Fruit fly (Drosophila melanogaster): ENCODE data around the gene CG8087.

Gene CG8087

DNA sequence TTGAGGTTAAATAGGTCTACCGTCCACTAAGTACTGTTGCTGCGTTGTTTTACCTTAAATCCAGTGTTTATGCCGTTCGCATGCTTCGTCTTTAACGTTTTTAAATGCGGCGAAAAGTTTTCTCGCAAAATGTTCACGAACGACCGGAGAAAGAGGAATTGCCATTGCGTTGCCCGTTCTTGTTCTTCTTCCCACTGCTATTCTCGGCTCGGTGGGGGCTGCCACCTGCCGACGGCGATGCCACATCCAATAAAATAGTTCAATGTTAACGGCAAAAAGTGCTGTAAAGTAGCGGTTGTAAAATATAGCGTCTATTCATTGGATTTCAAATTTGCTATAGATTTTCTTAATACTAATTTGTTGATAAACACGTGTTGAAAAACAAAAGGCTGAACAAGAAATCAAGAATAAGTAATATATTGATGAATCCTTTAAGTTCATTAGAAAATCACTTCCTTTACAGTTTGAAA lies 11.1 kb upstream of the CG8087 start, which contains the start of gene CG7987:
Gene CG7987 (minus strand): TSS at position 170 of the 470 bp plus-strand sequence.
- TF ChIP-seq Hr39 (GFP tag; optimal IDR thresholded peaks at IDR 0.05): peak; percentile 0
- TF ChIP-seq Hr38 (GFP tag; optimal IDR thresholded peaks at IDR 0.05): no peak
- TF ChIP-seq Eip78C (GFP tag): peak; percentile 36
- peak; percentile 27 for TF ChIP-seq Sox14 (GFP tag; optimal IDR thresholded peaks at IDR 0.05)
- TF ChIP-seq vri (GFP tag; optimal IDR thresholded peaks at IDR 0.05): peak; percentile 42
- TF ChIP-seq pdm3 (GFP tag; optimal IDR thresholded peaks at IDR 0.05): no peak
- no peak for TF ChIP-seq lz (GFP tag; optimal IDR thresholded peaks at IDR 0.05)
- no peak for TF ChIP-seq CG6808 (GFP tag; optimal IDR thresholded peaks at IDR 0.05)
- TF ChIP-seq CG31627 (GFP tag; optimal IDR thresholded peaks at IDR 0.05): peak; percentile 22
- TF ChIP-seq Hr4 (GFP tag; optimal IDR thresholded peaks at IDR 0.05): no peak

DNA sequence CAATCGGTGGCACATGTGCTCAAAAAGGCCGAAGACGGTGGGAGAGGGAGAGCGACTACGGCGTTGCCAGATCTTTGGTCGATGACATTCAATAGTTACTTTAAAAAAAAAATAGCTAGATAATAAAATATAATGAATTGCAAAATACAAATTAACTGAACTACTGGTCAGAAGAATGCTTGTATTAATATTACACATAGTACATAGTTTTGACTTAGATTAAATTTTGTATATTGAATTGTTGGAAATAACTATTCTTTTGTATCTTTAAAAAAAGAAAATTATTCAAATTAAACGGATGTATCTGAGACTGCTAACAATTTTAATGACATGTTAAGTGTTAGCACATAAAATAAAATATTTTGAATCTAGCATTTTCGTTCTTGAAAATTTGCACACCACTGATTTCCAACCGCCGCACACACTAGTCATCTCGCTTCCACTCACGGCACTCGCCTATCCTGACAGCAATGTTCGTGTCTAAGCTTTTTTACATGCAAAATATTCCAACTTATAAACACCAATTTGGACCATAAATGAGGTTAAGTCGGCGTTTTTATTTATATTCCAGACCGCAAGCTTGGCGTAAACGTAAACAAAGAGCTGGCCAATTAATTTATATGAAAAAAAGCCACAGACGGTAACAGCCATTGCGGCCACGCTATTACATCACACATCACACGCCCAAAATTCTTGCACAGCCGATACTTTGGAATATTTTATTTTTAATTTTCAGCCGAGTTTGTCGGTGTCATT lies 10.5 kb upstream of the CG8087 start:
- TF ChIP-seq Sox15 (GFP tag; optimal IDR thresholded peaks at IDR 0.05): peak; percentile 58
- TF ChIP-seq Eip78C (GFP tag): peak; percentile 94
- no peak for TF ChIP-seq CG9139 (GFP tag; optimal IDR thresholded peaks at IDR 0.05)
- peak; percentile 30 for TF ChIP-seq Sox102F (GFP tag; optimal IDR thresholded peaks at IDR 0.05)
- peak; percentile 48; the same call in 1 of the 3 replicates for TF ChIP-seq eg (GFP tag; IDR thresholded peaks at IDR 0.05)
- peak; percentile 42 for TF ChIP-seq net (GFP tag; optimal IDR thresholded peaks at IDR 0.05)
- peak; percentile 76 for TF ChIP-seq Smox (GFP tag; optimal IDR thresholded peaks at IDR 0.05)
- TF ChIP-seq CG31627 (GFP tag; optimal IDR thresholded peaks at IDR 0.05): peak; percentile 68
- TF ChIP-seq CG4318 (GFP tag; optimal IDR thresholded peaks at IDR 0.05): peak; percentile 65
- peak; percentile 56 for TF ChIP-seq CG11762 (GFP tag; optimal IDR thresholded peaks at IDR 0.05; ENCODE audit: insufficient read depth)
- peak in 1 of 2 experiments; percentile 64 for TF ChIP-seq ss (GFP tag; optimal IDR thresholded peaks at IDR 0.05)
- TF ChIP-seq spab (GFP tag; optimal IDR thresholded peaks at IDR 0.05): peak; percentile 18
- TF ChIP-seq Ets21C (GFP tag; optimal IDR thresholded peaks at IDR 0.05): peak; percentile 63
- no peak for TF ChIP-seq CG6854 (GFP tag; optimal IDR thresholded peaks at IDR 0.05)
- peak; percentile 44 for TF ChIP-seq CG10669 (GFP tag; optimal IDR thresholded peaks at IDR 0.05)
- TF ChIP-seq CG8632 (GFP tag; optimal IDR thresholded peaks at IDR 0.05): peak; percentile 59
- TF ChIP-seq CG6163 (GFP tag; IDR thresholded peaks at IDR 0.05): peak; percentile 43; the same call in 1 of the 3 replicates
- peak; percentile 69 for TF ChIP-seq Met (GFP tag; optimal IDR thresholded peaks at IDR 0.05)
- no peak for TF ChIP-seq dac (GFP tag; optimal IDR thresholded peaks at IDR 0.05)
- peak; percentile 67 for TF ChIP-seq pdm3 (GFP tag; optimal IDR thresholded peaks at IDR 0.05)
- TF ChIP-seq fkh (GFP tag; optimal IDR thresholded peaks at IDR 0.05): peak; percentile 40
- TF ChIP-seq CG6808 (GFP tag; optimal IDR thresholded peaks at IDR 0.05): peak; percentile 47
- TF ChIP-seq lz (GFP tag; optimal IDR thresholded peaks at IDR 0.05): peak; percentile 78
- peak; percentile 68 for TF ChIP-seq cyc (GFP tag; optimal IDR thresholded peaks at IDR 0.05)
- peak; percentile 52 for TF ChIP-seq CG6276 (GFP tag; optimal IDR thresholded peaks at IDR 0.05)
- TF ChIP-seq acj6 (GFP tag; optimal IDR thresholded peaks at IDR 0.05): peak; percentile 65
- peak; percentile 50; the same call in 1 of the 2 replicates for TF ChIP-seq CG15336 (GFP tag; IDR thresholded peaks at IDR 0.05)
- peak; percentile 63 for TF ChIP-seq Hr39 (GFP tag; optimal IDR thresholded peaks at IDR 0.05)
- peak; percentile 40; the same call in 1 of the 2 replicates for TF ChIP-seq CG11294 (GFP tag; IDR thresholded peaks at IDR 0.05)
- TF ChIP-seq CG11902 (GFP tag; optimal IDR thresholded peaks at IDR 0.05): peak; percentile 56
- TF ChIP-seq Hr4 (GFP tag; optimal IDR thresholded peaks at IDR 0.05): peak; percentile 67
- peak; percentile 67 for TF ChIP-seq Eip75B (GFP tag; optimal IDR thresholded peaks at IDR 0.05)
- TF ChIP-seq CG3919 (GFP tag; optimal IDR thresholded peaks at IDR 0.05): peak; percentile 65
- TF ChIP-seq vri (GFP tag; optimal IDR thresholded peaks at IDR 0.05): peak; percentile 83
- TF ChIP-seq CG1621 (tag; optimal IDR thresholded peaks at IDR 0.05): peak; percentile 17
- peak; percentile 47 for TF ChIP-seq fd59A (GFP tag; optimal IDR thresholded peaks at IDR 0.05)
- TF ChIP-seq fd85E (GFP tag; optimal IDR thresholded peaks at IDR 0.05): no peak
- peak; percentile 23 to 80 for TF ChIP-seq salr (GFP tag; optimal IDR thresholded peaks at IDR 0.05)
- no peak for TF ChIP-seq Eip93F (GFP tag; optimal IDR thresholded peaks at IDR 0.05)
- peak; percentile 45 for TF ChIP-seq CG8319 (GFP tag; optimal IDR thresholded peaks at IDR 0.05)
- TF ChIP-seq Gug (GFP tag; IDR thresholded peaks at IDR 0.05): no peak
- TF ChIP-seq CG6792 (GFP tag; optimal IDR thresholded peaks at IDR 0.05): peak; percentile 64
- peak; percentile 77 for TF ChIP-seq achi (GFP tag; optimal IDR thresholded peaks at IDR 0.05)
- TF ChIP-seq CG8119 (GFP tag; IDR thresholded peaks at IDR 0.05): peak; percentile 67
- TF ChIP-seq CG3032 (tag; optimal IDR thresholded peaks at IDR 0.05): peak; percentile 59

Data from whole organism, prepupa.